Worm (Caenorhabditis elegans) whole organism, L4 larva: Measurements from ENCODE around the gene srx-23.

Source experiments
- F10B5.3 ChIP-seq: sonication (generic microtip); optimal IDR thresholded peaks from 2 replicates; lab custom pipeline; 2016; ENCODE audit warnings: mild to moderate bottlenecking, missing genetic modification characterization, missing compliant biosample characterization
- R02D3.7 ChIP-seq: fragments of 150-350 bp; sonication (generic microtip); optimal IDR thresholded peaks from 3 replicates; lab custom pipeline; 2014; ENCODE audit warnings: missing biosample characterization, missing genetic modification characterization
- T20F7.1 ChIP-seq: fragments of 200-800 bp; sonication (Bioruptor generic); optimal IDR thresholded peaks from 2 replicates; lab custom pipeline; 2018; ENCODE audit warnings: mild to moderate bottlenecking, missing genetic modification characterization, missing compliant biosample characterization
- Y75B8A.6 ChIP-seq: fragments of 200-800 bp; sonication (Bioruptor generic); IDR thresholded peaks from 2 replicates; pipeline ENCODE4 v1.3.6; 2022; ENCODE audit warnings: missing genetic modification reagents, missing genetic modification characterization, missing compliant biosample characterization
- aly-2 ChIP-seq: sonication (generic microtip); optimal IDR thresholded peaks from 2 replicates; lab custom pipeline; 2018; ENCODE audit warnings: missing biosample characterization, missing genetic modification characterization
- arid-1 ChIP-seq: fragments of 200-800 bp; sonication (Bioruptor generic); conservative IDR thresholded peaks from 2 replicates; pipeline ENCODE4 v1.3.6; 2022; ENCODE audit warnings: missing genetic modification reagents, missing genetic modification characterization, missing compliant biosample characterization
- attf-4 ChIP-seq: sonication (generic microtip); optimal IDR thresholded peaks from 3 replicates; lab custom pipeline; 2017; ENCODE audit warnings: missing biosample characterization, missing genetic modification characterization
- ceh-20 ChIP-seq: fragments of 200-800 bp; sonication (Bioruptor generic); IDR thresholded peaks from 2 replicates; pipeline ENCODE4 v1.3.6; 2022; ENCODE audit warnings: missing genetic modification reagents, missing genetic modification characterization, missing compliant biosample characterization
- daf-16 ChIP-seq, 3 experiments: sonication (generic microtip); optimal IDR thresholded peaks; 2 replicates each; lab custom pipeline; 2016 to 2017; ENCODE audit warnings: missing genetic modification characterization in 3 of 3, missing genetic modification reagents in 3 of 3, mild to moderate bottlenecking in 2 of 3, missing compliant biosample characterization in 2 of 3, missing biosample characterization in 1 of 3, moderate library complexity in 1 of 3
- daf-19 ChIP-seq: fragments of 200-800 bp; sonication (Bioruptor generic); conservative IDR thresholded peaks from 2 replicates; pipeline ENCODE4 v1.3.6; 2022; ENCODE audit warnings: missing genetic modification characterization, missing compliant biosample characterization
- dmd-8 ChIP-seq: fragments of 200-800 bp; sonication (Bioruptor generic); IDR thresholded peaks from 2 replicates; pipeline ENCODE4 v1.3.6; 2022; ENCODE audit warnings: missing genetic modification characterization, missing compliant biosample characterization
- gei-8 ChIP-seq: fragments of 200-800 bp; sonication (Bioruptor generic); optimal IDR thresholded peaks from 2 replicates; lab custom pipeline; 2018; ENCODE audit warnings: mild to moderate bottlenecking, missing genetic modification characterization, missing compliant biosample characterization
- hif-1 ChIP-seq, 2 experiments: sonication (generic microtip); optimal IDR thresholded peaks; 2 replicates each; lab custom pipeline; 2016 to 2017; ENCODE audit warnings: missing compliant biosample characterization in 2 of 2, missing genetic modification characterization in 2 of 2, missing genetic modification reagents in 2 of 2, missing genotype in 2 of 2, mild to moderate bottlenecking in 1 of 2
- hlh-11 ChIP-seq: fragments of 200-800 bp; sonication (Bioruptor generic); optimal IDR thresholded peaks from 2 replicates; lab custom pipeline; 2018; ENCODE audit warnings: mild to moderate bottlenecking, missing genetic modification characterization, missing compliant biosample characterization
- hmg-1.1 ChIP-seq: fragments of 200-800 bp; sonication (Bioruptor generic); IDR thresholded peaks from 2 replicates; pipeline ENCODE4 v1.3.6; 2022; ENCODE audit warnings: missing genetic modification reagents, missing genetic modification characterization, missing compliant biosample characterization
- jun-1 ChIP-seq: fragments of 150-350 bp; optimal IDR thresholded peaks from 2 replicates; lab custom pipeline; 2014; ENCODE audit warnings: missing biosample characterization, missing genetic modification reagents, missing genetic modification characterization
- lin-1 ChIP-seq: fragments of 200-800 bp; sonication (Bioruptor generic); IDR thresholded peaks from 2 replicates; pipeline ENCODE4 v1.3.6; 2022; ENCODE audit warnings: missing genetic modification reagents, missing genetic modification characterization, missing compliant biosample characterization
- lin-13 ChIP-seq: fragments of 150-350 bp; optimal IDR thresholded peaks from 2 replicates; lab custom pipeline; 2014; ENCODE audit warnings: missing biosample characterization, missing genetic modification reagents, missing genetic modification characterization
- lin-29 ChIP-seq: fragments of 200-800 bp; sonication (Bioruptor generic); IDR thresholded peaks from 2 replicates; pipeline ENCODE4 v1.3.6; 2022; ENCODE audit warnings: missing genetic modification reagents, missing genetic modification characterization, missing compliant biosample characterization
- lin-38 ChIP-seq: fragments of 200-800 bp; sonication (Bioruptor generic); IDR thresholded peaks from 2 replicates; pipeline ENCODE4 v1.3.6; 2022; ENCODE audit warnings: missing genetic modification reagents, missing genetic modification characterization, missing compliant biosample characterization
- lsy-2 ChIP-seq, 2 experiments: fragments of 150-350 bp in 1 of 2; sonication (generic microtip) in 1 of 2; optimal IDR thresholded peaks; 2 replicates each; lab custom pipeline; 2014 to 2017; ENCODE audit warnings: missing biosample characterization in 2 of 2, missing genetic modification characterization in 2 of 2
- madf-5 ChIP-seq, 2 experiments: fragments of 200-800 bp; sonication (Bioruptor generic); IDR thresholded peaks; 2 replicates each; pipeline ENCODE4 v1.3.6; 2022; ENCODE audit warnings: missing compliant biosample characterization in 2 of 2, missing genetic modification characterization in 2 of 2
- mdt-29 ChIP-seq: fragments of 200-800 bp; sonication (Bioruptor generic); IDR thresholded peaks from 2 replicates; pipeline ENCODE4 v1.3.6; 2022; ENCODE audit warnings: missing genetic modification reagents, missing genetic modification characterization, missing compliant biosample characterization
- mep-1 ChIP-seq: fragments of 150-350 bp; sonication (generic microtip); optimal IDR thresholded peaks from 3 replicates; lab custom pipeline; 2014; ENCODE audit warnings: missing biosample characterization, missing genetic modification characterization
- nhr-10 ChIP-seq: fragments of 150-350 bp; optimal IDR thresholded peaks from 2 replicates; lab custom pipeline; 2014; ENCODE audit warnings: missing biosample characterization, missing genetic modification characterization
- nhr-102 ChIP-seq: sonication (generic microtip); optimal IDR thresholded peaks from 2 replicates; lab custom pipeline; 2016; ENCODE audit warnings: mild to moderate bottlenecking, missing genetic modification characterization, moderate library complexity, missing compliant biosample characterization
- nhr-11 ChIP-seq: fragments of 150-350 bp; optimal IDR thresholded peaks from 2 replicates; lab custom pipeline; 2014; ENCODE audit warnings: missing biosample characterization, missing genetic modification characterization
- nhr-111 ChIP-seq: fragments of 200-800 bp; sonication (Bioruptor generic); optimal IDR thresholded peaks from 2 replicates; lab custom pipeline; 2018; ENCODE audit warnings: mild to moderate bottlenecking, missing genetic modification characterization, missing compliant biosample characterization
- nhr-42 ChIP-seq: fragments of 200-800 bp; sonication (Bioruptor generic); IDR thresholded peaks from 2 replicates; pipeline ENCODE4 v1.3.6; 2022; ENCODE audit warnings: missing genetic modification characterization, missing compliant biosample characterization
- nhr-77 ChIP-seq: fragments of 150-350 bp; optimal IDR thresholded peaks from 2 replicates; lab custom pipeline; 2014; ENCODE audit warnings: missing biosample characterization, missing genetic modification characterization
- pha-4 ChIP-seq, 2 experiments: fragments of 150-350 bp in 1 of 2; fragments of 200-800 bp in 1 of 2; sonication (Bioruptor generic) in 1 of 2; IDR thresholded peaks in 1 of 2; optimal IDR thresholded peaks in 1 of 2; 2 replicates each; pipeline versions ENCODE4 v1.3.6 to Lab custom; 2014 to 2022; ENCODE audit warnings: missing genetic modification characterization in 2 of 2, missing genetic modification reagents in 2 of 2, missing biosample characterization in 1 of 2, missing compliant biosample characterization in 1 of 2
- pqm-1 ChIP-seq: sonication (generic microtip); optimal IDR thresholded peaks from 2 replicates; lab custom pipeline; 2017; ENCODE audit warnings: missing biosample characterization, missing genetic modification characterization
- sdz-12 ChIP-seq: fragments of 200-800 bp; sonication (Bioruptor generic); optimal IDR thresholded peaks from 2 replicates; lab custom pipeline; 2018; ENCODE audit warnings: mild to moderate bottlenecking, missing genetic modification characterization, missing compliant biosample characterization
- skn-1 ChIP-seq: fragments of 150-350 bp; optimal IDR thresholded peaks from 2 replicates; lab custom pipeline; 2014; ENCODE audit warnings: missing biosample characterization, missing genetic modification characterization
- spr-1 ChIP-seq: sonication (generic microtip); optimal IDR thresholded peaks from 2 replicates; lab custom pipeline; 2016; ENCODE audit warnings: mild to moderate bottlenecking, missing genetic modification characterization, missing compliant biosample characterization
- spr-3 ChIP-seq: fragments of 200-800 bp; sonication (Bioruptor generic); optimal IDR thresholded peaks from 2 replicates; lab custom pipeline; 2018; ENCODE audit warnings: mild to moderate bottlenecking, missing genetic modification characterization, missing compliant biosample characterization
- unc-39 ChIP-seq: sonication (generic microtip); optimal IDR thresholded peaks from 2 replicates; lab custom pipeline; 2017; ENCODE audit warnings: missing biosample characterization, missing genetic modification characterization
- unc-62 ChIP-seq, 3 experiments: fragments of 150-350 bp in 1 of 3; sonication (generic microtip); optimal IDR thresholded peaks in 2 of 3; peaks in 1 of 3; 1 replicate in 1 of 3; 2 replicates in 2 of 3; lab custom pipeline; 2014 to 2017; ENCODE audit warnings: missing biosample characterization in 3 of 3, missing genetic modification characterization in 3 of 3, missing genetic modification reagents in 3 of 3, missing genotype in 1 of 3
- zip-11 ChIP-seq: fragments of 200-800 bp; sonication (Bioruptor generic); IDR thresholded peaks from 2 replicates; pipeline ENCODE4 v1.3.6; 2022; ENCODE audit warnings: missing genetic modification characterization, missing compliant biosample characterization

The srx-23 gene

ce11 chrV:727484-728351 lies 45.6 kb downstream of the srx-23 start, which contains the start of the genes icl-1 and srh-2 (continued):
- peak; percentile 82 for TF ChIP-seq nhr-111
- TF ChIP-seq pha-4 (GFP tag; IDR thresholded peaks at IDR 0.05; lab: Robert Waterston, UW), result peak; percentile 43; the same call in 1 of the 2 replicates
- TF ChIP-seq pha-4 (tag; optimal IDR thresholded peaks at IDR 0.05; lab: Kevin White, UChicago), result no peak
- TF ChIP-seq spr-3 (GFP tag; lab: Kevin White, UChicago), result peak; percentile 48
- TF ChIP-seq aly-2 (tag; lab: Kevin White, UChicago), result no peak
- TF ChIP-seq nhr-102 (tag; lab: Kevin White, UChicago), result peak; percentile 52
- peak; percentile 50 to 83 for TF ChIP-seq daf-16 (GFP tag; optimal IDR thresholded peaks at IDR 0.05; lab: Kevin White, UChicago)
- peak; percentile 97 for TF ChIP-seq daf-16 (tag; optimal IDR thresholded peaks at IDR 0.05; lab: Kevin White, UChicago)
- peak in 1 of 2 experiments; percentile 47 for TF ChIP-seq lsy-2 (tag; optimal IDR thresholded peaks at IDR 0.05; lab: Kevin White, UChicago)
- TF ChIP-seq pqm-1 (tag; lab: Kevin White, UChicago), result no peak
- TF ChIP-seq zip-11, result 0 out of 2 replicates have a peak, but pooled peaks have one; percentile 16
- 0 out of 2 replicates have a peak, but pooled peaks have one; percentile 23 for TF ChIP-seq lin-1 (GFP tag; lab: Robert Waterston, UW)
- TF ChIP-seq lin-13 (GFP tag; lab: Kevin White, UChicago), result no peak
- peak; percentile 84 for TF ChIP-seq hlh-11 (tag; lab: Kevin White, UChicago)
- TF ChIP-seq R02D3.7, result no peak
- TF ChIP-seq F10B5.3 (tag; lab: Kevin White, UChicago), result no peak
- TF ChIP-seq dmd-8, result no peak; the same call in 1 of the 2 replicates
- peak; percentile 29 for TF ChIP-seq nhr-77 (tag; lab: Kevin White, UChicago)
- TF ChIP-seq unc-62 (GFP tag; optimal IDR thresholded peaks at IDR 0.05 in 1 of 2; lab: Kevin White, UChicago), result no peak
- no peak for TF ChIP-seq unc-62 (tag; optimal IDR thresholded peaks at IDR 0.05; lab: Kevin White, UChicago)
- no peak; the same call in 1 of the 2 replicates for TF ChIP-seq lin-38 (GFP tag; lab: Robert Waterston, UW)
- peak; percentile 9; the same call in 1 of the 2 replicates for TF ChIP-seq ceh-20
- peak; percentile 84 for TF ChIP-seq sdz-12 (GFP tag; lab: Kevin White, UChicago)
- TF ChIP-seq gei-8 (GFP tag; lab: Kevin White, UChicago), result no peak
- TF ChIP-seq nhr-11 (tag; lab: Kevin White, UChicago), result peak; percentile 36
- TF ChIP-seq jun-1 (tag; lab: Kevin White, UChicago), result no peak
- 0 out of 2 replicates have a peak, but pooled peaks have one; percentile 46 for TF ChIP-seq nhr-42 (GFP tag; lab: Robert Waterston, UW)
- TF ChIP-seq mep-1 (tag; lab: Kevin White, UChicago), result peak; percentile 73
- no peak for TF ChIP-seq spr-1
- TF ChIP-seq hif-1 (tag; optimal IDR thresholded peaks at IDR 0.05; lab: Kevin White, UChicago), result no peak
- TF ChIP-seq lin-29 (GFP tag; lab: Robert Waterston, UW), result peak; percentile 38; the same call in 1 of the 2 replicates
- TF ChIP-seq hmg-1.1 (GFP tag; lab: Robert Waterston, UW), result peak; percentile 42; the same call in 1 of the 2 replicates
- TF ChIP-seq nhr-10 (tag; lab: Kevin White, UChicago), result peak; percentile 64
- TF ChIP-seq Y75B8A.6 (GFP tag; lab: Robert Waterston, UW), result no peak; the same call in 1 of the 2 replicates
- TF ChIP-seq mdt-29, result peak; percentile 48; the same call in 1 of the 2 replicates
- TF ChIP-seq madf-5 (GFP tag; IDR thresholded peaks at IDR 0.05; lab: Robert Waterston, UW), result 0 out of 4 replicates have a peak, but pooled peaks of 1 of the 2 experiments have one; percentile 25
- TF ChIP-seq skn-1 (tag; lab: Kevin White, UChicago), result no peak
- no peak; the same call in none of the 2 replicates for TF ChIP-seq arid-1
- TF ChIP-seq unc-39, result no peak
- no peak for TF ChIP-seq attf-4 (tag; lab: Kevin White, UChicago)
- peak; percentile 24 for TF ChIP-seq T20F7.1
- peak; percentile 68; the same call in 1 of the 2 replicates for TF ChIP-seq daf-19 (GFP tag; lab: Robert Waterston, UW)
